Worm (Caenorhabditis elegans) whole organism, L4 larva: ENCODE results near the gene Y41C4A.6.

Experiments
- jun-1 ChIP-seq: fragments of 150-350 bp; optimal IDR thresholded peaks from 2 replicates; lab custom pipeline; 2014; ENCODE audit warnings: missing biosample characterization, missing genetic modification reagents, missing genetic modification characterization
- nhr-11 ChIP-seq: fragments of 150-350 bp; optimal IDR thresholded peaks from 2 replicates; lab custom pipeline; 2014; ENCODE audit warnings: missing biosample characterization, missing genetic modification characterization
- nhr-77 ChIP-seq: fragments of 150-350 bp; optimal IDR thresholded peaks from 2 replicates; lab custom pipeline; 2014; ENCODE audit warnings: missing biosample characterization, missing genetic modification characterization
- spr-1 ChIP-seq: sonication (generic microtip); optimal IDR thresholded peaks from 2 replicates; lab custom pipeline; 2016; ENCODE audit warnings: mild to moderate bottlenecking, missing genetic modification characterization, missing compliant biosample characterization
- unc-39 ChIP-seq: sonication (generic microtip); optimal IDR thresholded peaks from 2 replicates; lab custom pipeline; 2017; ENCODE audit warnings: missing biosample characterization, missing genetic modification characterization
- unc-62 ChIP-seq, 3 experiments: fragments of 150-350 bp in 1 of 3; sonication (generic microtip); optimal IDR thresholded peaks in 2 of 3; peaks in 1 of 3; 1 replicate in 1 of 3; 2 replicates in 2 of 3; lab custom pipeline; 2014 to 2017; ENCODE audit warnings: missing biosample characterization in 3 of 3, missing genetic modification characterization in 3 of 3, missing genetic modification reagents in 3 of 3, missing genotype in 1 of 3

DNA sequence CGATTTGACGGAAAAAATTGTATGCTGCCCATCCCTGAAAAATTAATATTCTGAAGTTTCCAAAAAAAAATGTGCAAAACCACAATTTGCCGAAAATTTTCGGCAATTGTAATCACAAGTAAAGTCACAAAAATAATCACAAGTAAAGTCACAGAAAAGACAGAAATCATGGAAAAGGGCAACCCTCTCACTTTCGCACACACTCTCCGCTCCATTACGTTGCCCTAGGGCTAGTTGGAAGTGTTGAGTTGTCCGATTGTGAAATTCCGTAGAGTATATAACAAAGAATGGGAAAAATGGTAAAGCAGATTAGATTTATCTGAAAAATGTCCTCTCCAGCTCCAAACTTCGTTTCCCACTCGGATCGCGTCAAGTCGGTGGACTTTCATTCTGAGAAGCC, 25.0 kb downstream of the Y41C4A.6 start, which contains the start of gene Y41C4A.32:
- TF ChIP-seq nhr-77 (tag; lab: Kevin White, UChicago) (no peak), spr-1 (tag; lab: Kevin White, UChicago) (no peak), unc-62 (GFP tag; optimal IDR thresholded peaks at IDR 0.05 in 1 of 2; lab: Kevin White, UChicago) (no peak), unc-62 (tag; optimal IDR thresholded peaks at IDR 0.05; lab: Kevin White, UChicago) (no peak), nhr-11 (no peak), unc-39 (no peak), jun-1 (tag; lab: Kevin White, UChicago) (no peak)
